Worm (Caenorhabditis elegans): Measurements from ENCODE around the gene edg-1.

ce11 chrIV:11348822-11349221, 28.2 kb downstream of the edg-1 start:
- TF ChIP-seq W03F9.2 (tag; optimal IDR thresholded peaks at IDR 0.05): no peak
- no peak for TF ChIP-seq dao-5 (tag; optimal IDR thresholded peaks at IDR 0.05)
- no peak for TF ChIP-seq him-1 (tag; optimal IDR thresholded peaks at IDR 0.05)
